Worm (Caenorhabditis elegans): Measurements from ENCODE around the gene T07F10.3.

DNA sequence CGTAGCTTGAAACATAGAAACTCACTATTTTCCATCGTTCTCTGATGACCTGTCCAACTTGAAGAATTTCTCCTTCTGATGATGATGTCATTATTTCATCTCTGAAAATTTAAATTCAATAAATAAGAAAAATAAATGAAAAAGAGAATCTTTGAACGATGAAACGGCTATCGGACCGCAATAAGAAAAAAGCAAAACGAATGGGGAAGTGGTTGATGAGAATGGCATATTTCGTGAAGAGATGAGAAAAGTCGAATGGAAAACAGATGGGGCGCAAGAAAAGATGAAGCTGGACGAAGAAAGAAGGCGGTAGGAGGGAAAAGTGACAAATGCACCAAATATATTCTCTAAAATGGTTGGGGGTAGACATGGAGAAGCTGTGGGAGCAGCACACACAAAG is 25.9 kb upstream of the T07F10.3 start, which contains the start of gene ttbk-7:
- TF ChIP-seq zag-1 (tag; optimal IDR thresholded peaks at IDR 0.05), result no peak
- TF ChIP-seq R02D3.7 (tag; optimal IDR thresholded peaks at IDR 0.05), result no peak
- TF ChIP-seq nhr-237 (tag; optimal IDR thresholded peaks at IDR 0.05), result no peak
- no peak for TF ChIP-seq dmd-9 (GFP tag; IDR thresholded peaks at IDR 0.05)
- no peak for TF ChIP-seq mep-1 (tag; optimal IDR thresholded peaks at IDR 0.05)

Data from whole organism, L4 larva.